Fruit fly (Drosophila melanogaster): ENCODE data around the gene CG17159.

The CG17159 gene

DNA sequence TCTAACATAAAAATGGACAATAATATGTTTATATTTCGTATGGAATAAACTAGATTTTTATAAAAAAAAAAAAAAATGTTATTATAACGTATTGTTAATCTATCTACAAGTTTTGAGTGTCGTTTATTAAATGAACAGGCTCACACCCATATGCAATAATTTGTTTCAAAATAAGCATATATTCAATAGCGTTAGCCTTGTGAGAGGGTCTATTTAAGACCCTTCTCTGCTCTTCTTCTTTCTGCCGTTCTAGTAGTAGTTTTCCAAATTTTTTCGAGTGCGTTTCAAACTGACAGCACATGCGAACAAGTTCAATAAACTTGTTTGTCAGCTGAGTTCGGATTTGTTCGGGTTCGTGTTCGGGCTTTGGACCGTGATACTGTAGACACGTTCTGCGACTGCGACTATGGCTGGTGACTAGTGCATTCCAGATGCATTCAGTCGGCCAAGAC lies 21.2 kb downstream of the CG17159 start:
- TF ChIP-seq CG2678 (tag; optimal IDR thresholded peaks at IDR 0.05) (peak; percentile 26), sens (GFP tag) (peak; percentile 66), MBD-R2 (GFP tag; IDR thresholded peaks at IDR 0.05) (no peak), CG18011 (GFP tag; optimal IDR thresholded peaks at IDR 0.05) (no peak), CG11085 (GFP tag; IDR thresholded peaks at IDR 0.05) (no peak), CG17912 (GFP tag; optimal IDR thresholded peaks at IDR 0.05) (no peak), kni (GFP tag; optimal IDR thresholded peaks at IDR 0.05) (no peak), CG9437 (GFP tag; optimal IDR thresholded peaks at IDR 0.05) (peak; percentile 22), phol (tag; optimal IDR thresholded peaks at IDR 0.05) (peak; percentile 44), ci (GFP tag; IDR thresholded peaks at IDR 0.05) (no peak), crol (GFP tag; IDR thresholded peaks at IDR 0.05) (no peak), bsh (GFP tag; optimal IDR thresholded peaks at IDR 0.05) (peak in 1 of 2 experiments; percentile 18), CG2712 (tag; optimal IDR thresholded peaks at IDR 0.05) (peak; percentile 8), dmrt99B (tag; optimal IDR thresholded peaks at IDR 0.05) (peak; percentile 30), chinmo (GFP tag; IDR thresholded peaks at IDR 0.05; ENCODE audit: partially characterized antibody) (0 out of 4 replicates have a peak, but pooled peaks have one; percentile 55), CG30403 (GFP tag; optimal IDR thresholded peaks at IDR 0.05) (peak; percentile 16), Deaf1 (tag; optimal IDR thresholded peaks at IDR 0.05) (peak; percentile 86), unc-4 (GFP tag; IDR thresholded peaks at IDR 0.05; ENCODE audit: partially characterized antibody) (no peak), fd102C (GFP tag; optimal IDR thresholded peaks at IDR 0.05) (no peak), sc (optimal IDR thresholded peaks at IDR 0.05) (no peak), sc (GFP tag; optimal IDR thresholded peaks at IDR 0.05) (no peak), Hr51 (GFP tag; optimal IDR thresholded peaks at IDR 0.05) (peak in 1 of 2 experiments; percentile 41), CG10979 (tag; optimal IDR thresholded peaks at IDR 0.05) (peak; percentile 19), sna (GFP tag; IDR thresholded peaks at IDR 0.05; ENCODE audit: partially characterized antibody) (no peak), Blimp-1 (GFP tag; optimal IDR thresholded peaks at IDR 0.05) (no peak), D19A (tag; optimal IDR thresholded peaks at IDR 0.05) (no peak), Sox100B (GFP tag; optimal IDR thresholded peaks at IDR 0.05) (peak; percentile 49), danr (GFP tag; IDR thresholded peaks at IDR 0.05) (0 out of 2 replicates have a peak, but pooled peaks have one; percentile 16), CG3847 (GFP tag; IDR thresholded peaks at IDR 0.05) (no peak), nmo (GFP tag; optimal IDR thresholded peaks at IDR 0.05) (peak; percentile 41), fd96Cb (tag; optimal IDR thresholded peaks at IDR 0.05) (peak; percentile 24), cas (GFP tag; IDR thresholded peaks at IDR 0.05) (no peak), CTCF (GFP tag; optimal IDR thresholded peaks at IDR 0.05) (no peak), CG17385 (GFP tag; optimal IDR thresholded peaks at IDR 0.05) (peak; percentile 45), Sry-δ (GFP tag; optimal IDR thresholded peaks at IDR 0.05) (no peak), CG12104 (GFP tag; optimal IDR thresholded peaks at IDR 0.05) (no peak), pho (GFP tag; optimal IDR thresholded peaks at IDR 0.05) (no peak), onecut (GFP tag; IDR thresholded peaks at IDR 0.05) (no peak), CG15514 (GFP tag; optimal IDR thresholded peaks at IDR 0.05) (no peak), B-H2 (GFP tag; optimal IDR thresholded peaks at IDR 0.05) (no peak), CoRest (tag; optimal IDR thresholded peaks at IDR 0.05) (peak; percentile 35), CG34376 (GFP tag; optimal IDR thresholded peaks at IDR 0.05) (no peak), toy (GFP tag; IDR thresholded peaks at IDR 0.05) (no peak), Ssrp (tag; optimal IDR thresholded peaks at IDR 0.05) (peak; percentile 36), Dp (GFP tag; optimal IDR thresholded peaks at IDR 0.05) (no peak), CG31365 (tag; optimal IDR thresholded peaks at IDR 0.05) (no peak), CG3995 (GFP tag; optimal IDR thresholded peaks at IDR 0.05) (no peak), zf30C (GFP tag; optimal IDR thresholded peaks at IDR 0.05) (peak; percentile 6), CG13424 (tag; optimal IDR thresholded peaks at IDR 0.05) (peak; percentile 16), Sox102F (GFP tag; optimal IDR thresholded peaks at IDR 0.05) (peak; percentile 30)
